Worm (Caenorhabditis elegans): ENCODE results near the gene fbxb-31.

- TF ChIP-seq unc-39 (tag; optimal IDR thresholded peaks at IDR 0.05) (no peak), unc-62 (GFP tag; optimal IDR thresholded peaks at IDR 0.05) (no peak), mdl-1 (tag; optimal IDR thresholded peaks at IDR 0.05) (no peak), elt-2 (tag; optimal IDR thresholded peaks at IDR 0.05) (no peak), lin-39 (tag; optimal IDR thresholded peaks at IDR 0.05) (no peak), pha-4 (tag; optimal IDR thresholded peaks at IDR 0.05) (no peak)
Measured at ce11 chrII:3617512-3617911, 21.6 kb downstream of the fbxb-31 start, which contains the start of gene F40E12.1.

All from whole organism, L3 larva.